Worm (Caenorhabditis elegans): ENCODE measurements around the gene grl-14.

- TF ChIP-seq ceh-36 (tag; optimal IDR thresholded peaks at IDR 0.05) (no peak), flt-1 (GFP tag; IDR thresholded peaks at IDR 0.05) (no peak), hmbx-1 (tag; optimal IDR thresholded peaks at IDR 0.05) (no peak), hnd-1 (tag; optimal IDR thresholded peaks at IDR 0.05) (no peak), sea-1 (GFP tag; conservative IDR thresholded peaks at IDR 0.05) (no peak), scrt-1 (GFP tag; IDR thresholded peaks at IDR 0.05) (no peak), hmg-4 (GFP tag; optimal IDR thresholded peaks at IDR 0.05) (no peak), tbx-37 (GFP tag; conservative IDR thresholded peaks at IDR 0.05) (no peak), ama-1 (optimal IDR thresholded peaks at IDR 0.05) (no peak), ceh-13 (GFP tag; optimal IDR thresholded peaks at IDR 0.05) (no peak), B0310.2 (tag; optimal IDR thresholded peaks at IDR 0.05) (no peak)
Observed at ce11 chrV:20776761-20777160, 48.6 kb upstream of the grl-14 start.

All from whole organism, early embryonic.